Fruit fly (Drosophila melanogaster) whole organism, embryonic: ENCODE results near the gene shv.

Experiments used
- Adf1 ChIP-seq: fragments of 200-800 bp; sonication (Bioruptor generic); IDR thresholded peaks from 2 replicates; pipeline ENCODE4 v1.3.6; 2022; ENCODE audit warnings: missing biosample characterization, missing genetic modification characterization
- CG10431 ChIP-seq: fragments of 200-800 bp; sonication (Bioruptor generic); optimal IDR thresholded peaks from 3 replicates; lab custom pipeline; 2018; ENCODE audit warnings: missing biosample characterization, mild to moderate bottlenecking, missing genetic modification characterization
- CG10979 ChIP-seq: fragments of 200-800 bp; sonication (Bioruptor generic); optimal IDR thresholded peaks from 2 replicates; lab custom pipeline; 2018; ENCODE audit warnings: missing biosample characterization, mild to moderate bottlenecking, missing genetic modification characterization, moderate library complexity
- CG12104 ChIP-seq: fragments of 200-800 bp; sonication (Bioruptor generic); optimal IDR thresholded peaks from 3 replicates; lab custom pipeline; 2016; ENCODE audit warnings: missing biosample characterization, missing genetic modification characterization
- CG13123 ChIP-seq: fragments of 200-800 bp; sonication (Bioruptor generic); optimal IDR thresholded peaks from 2 replicates; lab custom pipeline; 2016; ENCODE audit warnings: missing biosample characterization, missing genetic modification characterization
- CG14710 ChIP-seq: fragments of 200-800 bp; sonication (Bioruptor generic); optimal IDR thresholded peaks from 3 replicates; lab custom pipeline; 2019; ENCODE audit warnings: missing biosample characterization, mild to moderate bottlenecking, missing genetic modification characterization, moderate library complexity
- CG1603 ChIP-seq: fragments of 200-800 bp; sonication (Bioruptor generic); optimal IDR thresholded peaks from 2 replicates; lab custom pipeline; 2019; ENCODE audit warnings: missing biosample characterization, mild to moderate bottlenecking, missing genetic modification characterization, moderate library complexity
- CG16863 ChIP-seq: fragments of 200-800 bp; sonication (Bioruptor generic); optimal IDR thresholded peaks from 3 replicates; lab custom pipeline; 2016; ENCODE audit warnings: missing biosample characterization, missing genetic modification characterization
- CG17829 ChIP-seq: fragments of 200-800 bp; optimal IDR thresholded peaks from 2 replicates; lab custom pipeline; 2019; ENCODE audit warnings: missing biosample characterization, mild to moderate bottlenecking, missing genetic modification characterization, moderate library complexity
- CG18764 ChIP-seq: fragments of 200-800 bp; sonication (Bioruptor generic); optimal IDR thresholded peaks from 3 replicates; lab custom pipeline; 2016; ENCODE audit warnings: missing biosample characterization, missing genetic modification characterization
- CG2129 ChIP-seq: fragments of 200-800 bp; sonication (Bioruptor generic); IDR thresholded peaks from 2 replicates; pipeline ENCODE4 v1.3.6; 2022; ENCODE audit warnings: missing biosample characterization, missing genetic modification characterization; ENCODE audit not compliant: partially characterized antibody
- CG2202 ChIP-seq: fragments of 200-800 bp; sonication (Bioruptor generic); optimal IDR thresholded peaks from 2 replicates; lab custom pipeline; 2018; ENCODE audit warnings: missing biosample characterization, mild to moderate bottlenecking, missing genetic modification characterization
- CG31224 ChIP-seq: fragments of 200-800 bp; sonication (Bioruptor generic); IDR thresholded peaks from 2 replicates; pipeline ENCODE4 v1.3.6; 2022; ENCODE audit warnings: missing biosample characterization, missing genetic modification characterization
- CG31365 ChIP-seq: fragments of 200-800 bp; sonication (Bioruptor generic); optimal IDR thresholded peaks from 2 replicates; lab custom pipeline; 2018; ENCODE audit warnings: missing biosample characterization, mild to moderate bottlenecking, missing genetic modification characterization
- CG33213 ChIP-seq: fragments of 200-800 bp; sonication (Bioruptor generic); optimal IDR thresholded peaks from 3 replicates; lab custom pipeline; 2016; ENCODE audit warnings: missing biosample characterization, missing genetic modification characterization
- CG8290 ChIP-seq, 3 experiments: fragments of 200-800 bp; sonication (Bioruptor generic); optimal IDR thresholded peaks; 2 replicates each; lab custom pipeline; 2016 to 2019; ENCODE audit warnings: missing biosample characterization in 3 of 3, missing genetic modification characterization in 3 of 3, mild to moderate bottlenecking in 2 of 3, moderate library complexity in 1 of 3
- CG8388 ChIP-seq: fragments of 200-800 bp; sonication (Bioruptor generic); optimal IDR thresholded peaks from 2 replicates; lab custom pipeline; 2019; ENCODE audit warnings: missing biosample characterization, mild to moderate bottlenecking, missing genetic modification characterization, moderate library complexity
- Chrac-16 ChIP-seq: fragments of 200-800 bp; sonication (Bioruptor generic); optimal IDR thresholded peaks from 3 replicates; lab custom pipeline; 2016; ENCODE audit warnings: missing biosample characterization, missing genetic modification characterization
- Ets65A ChIP-seq: fragments of 200-800 bp; sonication (Bioruptor generic); peaks from one replicate; lab custom pipeline; 2016; ENCODE audit warnings: missing biosample characterization, missing genetic modification characterization
- H2.0 ChIP-seq: fragments of 200-800 bp; sonication (Bioruptor generic); IDR thresholded peaks from 2 replicates; pipeline ENCODE4 v1.3.6; 2022; ENCODE audit warnings: missing biosample characterization, missing genetic modification characterization
- HLH3B ChIP-seq: fragments of 200-800 bp; sonication (Bioruptor generic); IDR thresholded peaks from 2 replicates; pipeline ENCODE4 v1.3.6; 2022; ENCODE audit warnings: missing biosample characterization, missing genetic modification characterization
- HLH4C ChIP-seq: fragments of 200-800 bp; sonication (Bioruptor generic); IDR thresholded peaks from 3 replicates; pipeline ENCODE4 v1.3.6; 2022; ENCODE audit warnings: missing biosample characterization, missing genetic modification characterization; ENCODE audit not compliant: partially characterized antibody
- Mes4 ChIP-seq: fragments of 200-800 bp; sonication (Bioruptor generic); optimal IDR thresholded peaks from 2 replicates; lab custom pipeline; 2016; ENCODE audit warnings: missing biosample characterization, missing genetic modification characterization
- Myb ChIP-seq: fragments of 200-800 bp; sonication (Bioruptor generic); optimal IDR thresholded peaks from 2 replicates; lab custom pipeline; 2016; ENCODE audit warnings: missing biosample characterization, missing genetic modification characterization
- Ptx1 ChIP-seq: fragments of 200-800 bp; sonication (Bioruptor generic); IDR thresholded peaks from 2 replicates; pipeline ENCODE4 v1.3.6; 2022; ENCODE audit warnings: missing biosample characterization, missing genetic modification characterization
- Spps ChIP-seq: fragments of 200-800 bp; sonication (Bioruptor generic); optimal IDR thresholded peaks from 2 replicates; lab custom pipeline; 2018; ENCODE audit warnings: missing biosample characterization, mild to moderate bottlenecking, missing genetic modification characterization
- Sry-β ChIP-seq: fragments of 200-800 bp; sonication (Bioruptor generic); optimal IDR thresholded peaks from 2 replicates; lab custom pipeline; 2018; ENCODE audit warnings: missing biosample characterization, mild to moderate bottlenecking, missing genetic modification characterization, moderate library complexity
- Taf1 ChIP-seq: fragments of 200-800 bp; sonication (Bioruptor generic); IDR thresholded peaks from 2 replicates; pipeline ENCODE4 v1.3.6; 2022; ENCODE audit warnings: missing biosample characterization, missing genetic modification characterization
- Usf ChIP-seq: fragments of 200-800 bp; sonication (Bioruptor generic); optimal IDR thresholded peaks from 2 replicates; lab custom pipeline; 2017; ENCODE audit warnings: missing genotype, missing biosample characterization, missing genetic modification characterization
- Xbp1 ChIP-seq: fragments of 200-800 bp; sonication (Bioruptor generic); optimal IDR thresholded peaks from 3 replicates; lab custom pipeline; 2016; ENCODE audit warnings: missing biosample characterization, mild to moderate bottlenecking, missing genetic modification characterization
- ap ChIP-seq: fragments of 200-800 bp; sonication (Bioruptor generic); IDR thresholded peaks from 2 replicates; pipeline ENCODE4 v1.3.6; 2022; ENCODE audit warnings: missing biosample characterization, missing genetic modification characterization
- btn ChIP-seq: fragments of 200-800 bp; sonication (Bioruptor generic); optimal IDR thresholded peaks from 2 replicates; lab custom pipeline; 2016; ENCODE audit warnings: missing biosample characterization, missing genetic modification characterization
- ci ChIP-seq: fragments of 200-800 bp; sonication (Bioruptor generic); IDR thresholded peaks from 3 replicates; pipeline ENCODE4 v1.3.6; 2022; ENCODE audit warnings: missing biosample characterization, missing genetic modification characterization
- crc ChIP-seq: fragments of 200-800 bp; sonication (Bioruptor generic); optimal IDR thresholded peaks from 2 replicates; lab custom pipeline; 2016; ENCODE audit warnings: missing biosample characterization, missing genetic modification characterization
- dan ChIP-seq: fragments of 200-800 bp; sonication (Bioruptor generic); IDR thresholded peaks from 2 replicates; pipeline ENCODE4 v1.3.6; 2022; ENCODE audit warnings: missing biosample characterization, missing genetic modification characterization
- danr ChIP-seq: fragments of 200-800 bp; sonication (Bioruptor generic); IDR thresholded peaks from 2 replicates; pipeline ENCODE4 v1.3.6; 2022; ENCODE audit warnings: missing biosample characterization, missing genetic modification characterization
- dmrt11E ChIP-seq: fragments of 200-800 bp; sonication (Bioruptor generic); optimal IDR thresholded peaks from 3 replicates; lab custom pipeline; 2018; ENCODE audit warnings: missing biosample characterization, mild to moderate bottlenecking, missing genetic modification characterization, moderate library complexity
- dpn ChIP-seq, 2 experiments: fragments of 200-800 bp; sonication (Bioruptor generic); optimal IDR thresholded peaks; 3 replicates each; lab custom pipeline; 2016; ENCODE audit warnings: missing biosample characterization in 2 of 2, missing genetic modification characterization in 2 of 2
- h ChIP-seq: fragments of >200 bp; optimal IDR thresholded peaks from 2 replicates; lab custom pipeline; 2017
- hkb ChIP-seq, 2 experiments: fragments of 200-800 bp in 1 of 2; fragments of >200 bp in 1 of 2; sonication (Bioruptor generic) in 1 of 2; IDR thresholded peaks in 1 of 2; optimal IDR thresholded peaks in 1 of 2; 2 replicates each; pipeline versions ENCODE4 v1.3.6 to Lab custom; 2017 to 2022; ENCODE audit warnings: missing biosample characterization in 1 of 2, missing genetic modification characterization in 1 of 2
- insv ChIP-seq, 2 experiments: fragments of 200-800 bp; sonication (Bioruptor generic); optimal IDR thresholded peaks; 3 replicates each; lab custom pipeline; 2016 to 2018; ENCODE audit warnings: missing biosample characterization in 2 of 2, missing genetic modification characterization in 2 of 2
- ken ChIP-seq: fragments of 200-800 bp; sonication (Bioruptor generic); IDR thresholded peaks from 3 replicates; pipeline ENCODE4 v1.3.6; 2022; ENCODE audit warnings: missing biosample characterization, missing genetic modification characterization
- lbe ChIP-seq: fragments of 200-800 bp; sonication (Bioruptor generic); optimal IDR thresholded peaks from 2 replicates; lab custom pipeline; 2016; ENCODE audit warnings: missing biosample characterization, mild to moderate bottlenecking, missing genetic modification characterization
- mam ChIP-seq: fragments of 200-800 bp; sonication (Bioruptor generic); optimal IDR thresholded peaks from 3 replicates; lab custom pipeline; 2016; ENCODE audit warnings: missing biosample characterization, missing genetic modification characterization
- nerfin-1 ChIP-seq: fragments of 200-800 bp; sonication (Bioruptor generic); optimal IDR thresholded peaks from 3 replicates; lab custom pipeline; 2019; ENCODE audit warnings: missing biosample characterization, mild to moderate bottlenecking, missing genetic modification characterization, moderate library complexity
- otp ChIP-seq: fragments of 200-800 bp; sonication (Bioruptor generic); IDR thresholded peaks from 3 replicates; pipeline ENCODE4, ENCODE4 v1.3.6; 2022; ENCODE audit warnings: missing biosample characterization, missing genetic modification characterization
- pum ChIP-seq: fragments of 200-800 bp; sonication (Bioruptor generic); optimal IDR thresholded peaks from 2 replicates; lab custom pipeline; 2016; ENCODE audit warnings: missing biosample characterization, missing genetic modification characterization
- sens ChIP-seq: fragments of 200-800 bp; sonication (Bioruptor generic); peaks from one replicate; lab custom pipeline; 2016; ENCODE audit warnings: missing biosample characterization, missing genetic modification characterization
- sens-2 ChIP-seq: fragments of 200-800 bp; sonication (Bioruptor generic); IDR thresholded peaks from 2 replicates; pipeline ENCODE4 v1.3.6; 2022; ENCODE audit warnings: missing biosample characterization, missing genetic modification characterization
- ssp ChIP-seq: fragments of 200-800 bp; sonication (Bioruptor generic); IDR thresholded peaks from 2 replicates; pipeline ENCODE4 v1.3.6; 2022; ENCODE audit warnings: missing biosample characterization, missing genetic modification characterization
- tgo ChIP-seq: fragments of 200-800 bp; sonication (Bioruptor generic); IDR thresholded peaks from 3 replicates; pipeline ENCODE4 v1.3.6; 2022; ENCODE audit warnings: missing biosample characterization, missing genetic modification characterization
- z ChIP-seq: fragments of 200-800 bp; sonication (Bioruptor generic); IDR thresholded peaks from 3 replicates; pipeline ENCODE4 v1.3.6; 2022; ENCODE audit warnings: missing biosample characterization, missing genetic modification characterization

Gene shv

dm6 chr2L:493274-493673 lies 40.4 kb downstream of the shv start (continued):
- TF ChIP-seq Sry-β (GFP tag; lab: Kevin White, UChicago): no peak
- peak; percentile 46 for TF ChIP-seq Chrac-16 (GFP tag; lab: Kevin White, UChicago)
- no peak for TF ChIP-seq Myb (GFP tag; lab: Kevin White, UChicago)
- TF ChIP-seq insv (GFP tag; optimal IDR thresholded peaks at IDR 0.05; lab: Kevin White, UChicago): no peak
- no peak for TF ChIP-seq crc (GFP tag; lab: Kevin White, UChicago)
- peak; percentile 20 for TF ChIP-seq CG10979 (tag; lab: Kevin White, UChicago)
- TF ChIP-seq ap (GFP tag; lab: Robert Waterston, UW): no peak
- peak; percentile 42; the same call in 1 of the 2 replicates for TF ChIP-seq H2.0 (GFP tag; lab: Robert Waterston, UW)
- TF ChIP-seq Mes4: peak; percentile 6
- TF ChIP-seq CG33213: no peak
- no peak for TF ChIP-seq sens-2
- TF ChIP-seq hkb (optimal IDR thresholded peaks at IDR 0.05; lab: Kevin White, UChicago): no peak
- TF ChIP-seq hkb (GFP tag; IDR thresholded peaks at IDR 0.05; lab: Robert Waterston, UW): peak; percentile 74
- TF ChIP-seq otp (GFP tag; lab: Robert Waterston, UW): no peak
- peak in 1 of 2 experiments; percentile 38 for TF ChIP-seq dpn (GFP tag; optimal IDR thresholded peaks at IDR 0.05; lab: Kevin White, UChicago)
- TF ChIP-seq CG8388 (GFP tag; lab: Kevin White, UChicago): peak; percentile 42
- no peak for TF ChIP-seq dan (GFP tag; lab: Robert Waterston, UW)
- peak; percentile 62 for TF ChIP-seq Xbp1 (GFP tag; lab: Kevin White, UChicago)
- no peak for TF ChIP-seq btn (GFP tag; lab: Kevin White, UChicago)
- no peak for TF ChIP-seq Usf (GFP tag; lab: Kevin White, UChicago)
- no peak for TF ChIP-seq CG18764 (GFP tag; lab: Kevin White, UChicago)
- no peak for TF ChIP-seq Spps (tag; lab: Kevin White, UChicago)
- no peak for TF ChIP-seq Taf1 (GFP tag; lab: Robert Waterston, UW)
- TF ChIP-seq dmrt11E (tag; lab: Kevin White, UChicago): peak; percentile 33
- TF ChIP-seq z (GFP tag; lab: Robert Waterston, UW): no peak
- no peak for TF ChIP-seq CG31365 (tag; lab: Kevin White, UChicago)
- TF ChIP-seq lbe: no peak
- TF ChIP-seq ken (GFP tag; lab: Robert Waterston, UW): peak; percentile 54; the same call in 2 of the 3 replicates
- no peak for TF ChIP-seq CG31224 (GFP tag; lab: Robert Waterston, UW)
- TF ChIP-seq CG10431 (GFP tag; lab: Kevin White, UChicago): no peak
- peak; percentile 32 for TF ChIP-seq CG16863 (GFP tag; lab: Kevin White, UChicago)
- TF ChIP-seq CG2202 (tag; lab: Kevin White, UChicago): no peak
- no peak for TF ChIP-seq Adf1 (GFP tag; lab: Robert Waterston, UW)
- TF ChIP-seq CG17829 (tag; lab: Kevin White, UChicago): no peak
- TF ChIP-seq CG14710 (tag; lab: Kevin White, UChicago): no peak
- peak; percentile 75 for TF ChIP-seq HLH3B (GFP tag; lab: Robert Waterston, UW)
- no peak for TF ChIP-seq CG2129 (GFP tag; lab: Robert Waterston, UW)
- no peak for TF ChIP-seq h (lab: Kevin White, UChicago)
- peak; percentile 21 for TF ChIP-seq CG8290 (GFP tag; optimal IDR thresholded peaks at IDR 0.05; lab: Kevin White, UChicago)
- no peak for TF ChIP-seq CG8290 (tag; optimal IDR thresholded peaks at IDR 0.05; lab: Kevin White, UChicago)
- peak; percentile 58; the same call in 2 of the 3 replicates for TF ChIP-seq ci (GFP tag; lab: Robert Waterston, UW)
- TF ChIP-seq tgo (GFP tag; lab: Robert Waterston, UW): peak; percentile 63
- TF ChIP-seq Ets65A (GFP tag; lab: Kevin White, UChicago): peak; percentile 77
- TF ChIP-seq CG1603 (tag; lab: Kevin White, UChicago): no peak
- no peak for TF ChIP-seq nerfin-1 (tag; lab: Kevin White, UChicago)
- TF ChIP-seq danr (GFP tag; lab: Robert Waterston, UW): no peak
- TF ChIP-seq sens (GFP tag; lab: Kevin White, UChicago): peak; percentile 90
- no peak for TF ChIP-seq mam (GFP tag; lab: Kevin White, UChicago)
- TF ChIP-seq HLH4C (GFP tag; lab: Robert Waterston, UW): no peak
- peak; percentile 75 for TF ChIP-seq Ptx1
- TF ChIP-seq CG13123 (GFP tag; lab: Kevin White, UChicago): no peak
- peak; percentile 25; the same call in 1 of the 2 replicates for TF ChIP-seq ssp (GFP tag; lab: Robert Waterston, UW)
- TF ChIP-seq pum (GFP tag; lab: Kevin White, UChicago): peak; percentile 4
- no peak for TF ChIP-seq CG12104 (GFP tag; lab: Kevin White, UChicago)
